Fruit fly (Drosophila melanogaster) whole organism: Measurements from ENCODE around the gene CG12236.

Experiments
- pan ChIP-seq: fragments of >200 bp; optimal IDR thresholded peaks from 2 replicates; lab custom pipeline; 2017
- psq ChIP-seq: fragments of >200 bp; optimal IDR thresholded peaks from 2 replicates; lab custom pipeline; 2017

DNA sequence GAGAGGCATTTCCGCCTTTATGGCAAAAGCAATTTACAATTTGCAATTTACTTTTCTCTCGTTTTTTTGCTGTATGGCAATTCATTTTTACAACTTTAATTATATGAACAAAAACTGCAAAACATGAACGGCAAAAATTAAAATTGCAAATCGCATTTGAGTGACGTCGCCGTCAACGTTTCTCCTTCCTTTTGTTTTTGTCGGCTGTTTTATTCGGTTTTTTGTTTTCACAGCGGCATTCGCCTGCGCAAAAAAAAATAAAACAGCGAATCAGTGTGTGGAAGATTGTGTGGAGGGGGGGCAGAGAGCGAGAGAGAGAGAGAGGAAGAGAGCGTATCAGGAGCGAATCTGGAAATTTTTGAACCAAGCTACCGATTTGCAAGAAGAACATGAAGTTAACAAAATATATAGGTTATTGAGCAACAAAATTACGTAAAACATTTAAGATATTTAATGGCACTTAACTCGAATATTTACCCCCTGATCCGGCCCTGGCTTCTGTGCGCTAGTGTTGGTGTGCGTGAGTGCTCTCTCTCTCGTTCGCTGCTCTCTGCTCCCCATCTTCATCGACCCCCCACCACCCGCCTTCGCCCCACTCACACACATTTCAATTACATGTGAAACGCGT lies 10.7 kb downstream of the CG12236 start:
- TF ChIP-seq pan (no peak), psq (lab: Kevin White, UChicago) (peak; percentile 35)
